Worm (Caenorhabditis elegans) whole organism, L4/young adult: Measurements from ENCODE around the gene pole-2.

Source experiments
- W03F9.2 ChIP-seq: fragments of 150-350 bp; optimal IDR thresholded peaks from 2 replicates; lab custom pipeline; 2014; ENCODE audit warnings: missing biosample characterization, missing genetic modification characterization
- dao-5 ChIP-seq: sonication (generic microtip); optimal IDR thresholded peaks from 2 replicates; lab custom pipeline; 2016; ENCODE audit warnings: missing genotype, missing genetic modification characterization, moderate library complexity, missing compliant biosample characterization
- him-1 ChIP-seq: sonication (generic microtip); optimal IDR thresholded peaks from 2 replicates; lab custom pipeline; 2016; ENCODE audit warnings: missing genotype, missing genetic modification reagents, missing genetic modification characterization, missing compliant biosample characterization

ce11 chrIV:8705504-8705903, 19.1 kb upstream of the pole-2 start, which contains the start of gene H23L24.4:
- TF ChIP-seq W03F9.2 (tag; lab: Kevin White, UChicago): no peak
- TF ChIP-seq him-1 (tag; lab: Kevin White, UChicago): no peak
- no peak for TF ChIP-seq dao-5 (tag; lab: Kevin White, UChicago)
